Worm (Caenorhabditis elegans): ENCODE data around the gene evl-20.

evl-20 gene

ce11 chrII:8494228-8494717 is 50.2 kb downstream of the evl-20 start, which contains the start of gene M05D6.9:
Gene M05D6.9 (plus strand): TSS chrII:8494278.
- TF ChIP-seq elt-1 (tag; optimal IDR thresholded peaks at IDR 0.05) = peak; percentile 51
- TF ChIP-seq nhr-25 (tag; optimal IDR thresholded peaks at IDR 0.05) = peak; percentile 1
- no peak for TF ChIP-seq lin-15B (tag; optimal IDR thresholded peaks at IDR 0.05)

Measured in whole organism, L3 larva.